Fruit fly (Drosophila melanogaster): Measurements from ENCODE around the gene CG34310.

DNA sequence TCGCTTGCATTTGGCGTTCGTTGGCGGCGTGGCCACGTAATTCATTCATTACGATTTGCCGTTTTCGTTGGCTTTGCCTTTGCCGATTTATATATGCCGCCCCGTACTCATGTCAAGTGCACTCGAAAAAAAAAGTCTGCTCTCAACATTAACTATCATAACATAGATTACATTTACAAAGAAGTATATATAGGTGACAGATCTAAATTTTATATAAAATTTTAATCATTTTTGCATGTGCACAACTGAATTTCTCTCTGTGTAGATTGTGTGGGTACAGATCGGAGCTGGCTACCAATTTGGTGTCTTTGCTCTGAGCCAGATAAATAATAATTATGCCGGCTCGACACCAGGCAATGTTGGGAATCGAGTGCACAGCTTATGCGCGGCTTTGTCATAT lies 34.9 kb downstream of the CG34310 start:
- TF ChIP-seq usp (GFP tag; optimal IDR thresholded peaks at IDR 0.05) (no peak), Dll (optimal IDR thresholded peaks at IDR 0.05) (no peak), CG8478 (optimal IDR thresholded peaks at IDR 0.05) (no peak), psq (optimal IDR thresholded peaks at IDR 0.05) (no peak), pan (optimal IDR thresholded peaks at IDR 0.05) (no peak), EcR (GFP tag; optimal IDR thresholded peaks at IDR 0.05) (no peak)

Measured in whole organism.